Fruit fly (Drosophila melanogaster) whole organism, adult: ENCODE results near the gene CG32023.
A peak's percentile ranks its signal among the peaks of the same experiment; 100 is the strongest.

ENCODE experiments used
- CG11617 ChIP-seq: fragments of 200-800 bp; sonication (Bioruptor generic); optimal IDR thresholded peaks from 2 replicates; lab custom pipeline; 2017; ENCODE audit warnings: mild to moderate bottlenecking, missing biosample characterization, missing genetic modification reagents, missing genetic modification characterization
- CG12768 ChIP-seq: fragments of 200-800 bp; sonication (Bioruptor generic); optimal IDR thresholded peaks from 2 replicates; lab custom pipeline; 2017; ENCODE audit warnings: missing biosample characterization, missing genetic modification characterization, mild to moderate bottlenecking, moderate library complexity, missing genetic modification reagents
- CG14711 ChIP-seq: fragments of 200-800 bp; sonication (Bioruptor generic); optimal IDR thresholded peaks from 2 replicates; lab custom pipeline; 2018; ENCODE audit warnings: missing biosample characterization, mild to moderate bottlenecking, missing genetic modification characterization, moderate library complexity
- CG33017 ChIP-seq: fragments of 200-800 bp; sonication (Bioruptor generic); optimal IDR thresholded peaks from 2 replicates; lab custom pipeline; 2018; ENCODE audit warnings: missing biosample characterization, mild to moderate bottlenecking, missing genetic modification characterization, moderate library complexity
- CG5204 ChIP-seq: fragments of 200-800 bp; sonication (Bioruptor generic); optimal IDR thresholded peaks from 2 replicates; lab custom pipeline; 2016; ENCODE audit warnings: missing biosample characterization, missing genetic modification characterization
- CG7045 ChIP-seq: fragments of 200-800 bp; sonication (Bioruptor generic); optimal IDR thresholded peaks from 2 replicates; lab custom pipeline; 2017; ENCODE audit warnings: missing biosample characterization, mild to moderate bottlenecking, missing genetic modification characterization
- CG7101 ChIP-seq: fragments of 200-800 bp; sonication (Bioruptor generic); optimal IDR thresholded peaks from 2 replicates; lab custom pipeline; 2018; ENCODE audit warnings: missing biosample characterization, mild to moderate bottlenecking, missing genetic modification characterization, moderate library complexity
- Clk ChIP-seq: fragments of 200-800 bp; sonication (Bioruptor generic); optimal IDR thresholded peaks from 2 replicates; lab custom pipeline; 2017; ENCODE audit warnings: missing biosample characterization, missing genetic modification characterization
- Crg-1 ChIP-seq: fragments of 200-800 bp; sonication (Bioruptor generic); optimal IDR thresholded peaks from 2 replicates; lab custom pipeline; 2016; ENCODE audit warnings: missing biosample characterization, missing genetic modification characterization
- bab1 ChIP-seq: fragments of 200-800 bp; sonication (Bioruptor generic); optimal IDR thresholded peaks from 3 replicates; lab custom pipeline; 2019; ENCODE audit warnings: missing biosample characterization, mild to moderate bottlenecking, missing genetic modification characterization, moderate library complexity
- kay ChIP-seq: fragments of 200-800 bp; sonication (Bioruptor generic); peaks from one replicate; lab custom pipeline; 2016; ENCODE audit warnings: missing biosample characterization, missing genetic modification characterization, borderline replicate concordance
- ovo ChIP-seq: fragments of 200-800 bp; sonication (Bioruptor generic); optimal IDR thresholded peaks from 2 replicates; lab custom pipeline; 2016; ENCODE audit warnings: missing biosample characterization, missing genetic modification characterization
- tj ChIP-seq: fragments of 200-800 bp; sonication (Bioruptor generic); optimal IDR thresholded peaks from 3 replicates; lab custom pipeline; 2017; ENCODE audit warnings: missing biosample characterization, mild to moderate bottlenecking, missing genetic modification characterization, moderate library complexity
- toe ChIP-seq: fragments of 200-800 bp; sonication (Bioruptor generic); optimal IDR thresholded peaks from 2 replicates; lab custom pipeline; 2016; ENCODE audit warnings: missing biosample characterization, missing genetic modification characterization

DNA sequence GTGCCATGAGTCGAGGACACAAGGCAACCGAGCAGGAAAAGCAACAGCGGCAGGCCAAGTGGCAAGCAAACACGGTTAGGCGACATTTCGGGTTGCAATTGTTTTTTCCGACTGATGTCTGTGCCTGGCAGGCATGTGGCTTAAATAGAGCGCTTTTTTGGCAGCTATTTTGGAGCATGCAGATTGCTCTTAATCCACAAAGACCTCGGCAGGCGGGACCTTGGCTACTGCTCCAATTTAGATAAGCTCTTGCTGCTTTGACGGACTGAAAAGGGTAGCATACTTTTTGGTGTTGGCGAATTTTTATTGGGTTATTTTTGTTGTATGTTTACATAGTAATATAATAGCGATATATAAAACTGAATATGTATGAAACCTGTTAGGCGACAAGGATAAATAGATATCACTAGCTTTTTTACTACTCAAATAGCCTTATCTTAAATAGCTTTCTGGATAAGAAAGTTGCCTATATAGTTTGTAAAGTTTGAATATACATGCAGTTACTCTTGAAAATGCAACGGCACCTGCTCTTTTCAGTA lies 3.2 kb upstream of the CG32023 start, which contains the start of the genes CG13312 and CG32024:
- no peak for TF ChIP-seq CG11617
- no peak for TF ChIP-seq kay (GFP tag; lab: Kevin White, UChicago)
- TF ChIP-seq tj (GFP tag; lab: Kevin White, UChicago), result no peak
- no peak for TF ChIP-seq CG5204 (GFP tag; lab: Kevin White, UChicago)
- TF ChIP-seq CG7045 (GFP tag; lab: Kevin White, UChicago), result no peak
- TF ChIP-seq CG7101, result no peak
- TF ChIP-seq bab1 (GFP tag; lab: Kevin White, UChicago), result no peak
- no peak for TF ChIP-seq toe (GFP tag; lab: Kevin White, UChicago)
- TF ChIP-seq Crg-1, result no peak
- TF ChIP-seq ovo, result no peak
- peak; percentile 31 for TF ChIP-seq CG33017 (tag; lab: Kevin White, UChicago)
- TF ChIP-seq CG14711, result no peak
- no peak for TF ChIP-seq CG12768 (GFP tag; lab: Kevin White, UChicago)
- TF ChIP-seq Clk (GFP tag; lab: Kevin White, UChicago), result no peak
